Worm (Caenorhabditis elegans) whole organism, late embryonic: ENCODE results near the gene Y48A6C.4.

ENCODE experiments used
- K02D7.2 ChIP-seq: sonication (generic microtip); optimal IDR thresholded peaks from 2 replicates; lab custom pipeline; 2017; ENCODE audit warnings: mild to moderate bottlenecking, missing genetic modification characterization, missing compliant biosample characterization
- ceh-2 ChIP-seq: sonication (generic microtip); optimal IDR thresholded peaks from 2 replicates; lab custom pipeline; 2016; ENCODE audit warnings: missing genotype, missing genetic modification characterization, missing compliant biosample characterization
- elt-2 ChIP-seq: sonication (generic microtip); optimal IDR thresholded peaks from 2 replicates; lab custom pipeline; 2016; ENCODE audit warnings: missing genetic modification reagents, missing genetic modification characterization, missing compliant biosample characterization
- lin-11 ChIP-seq: fragments of 200-800 bp; sonication (Bioruptor generic); optimal IDR thresholded peaks from 2 replicates; lab custom pipeline; 2018; ENCODE audit warnings: mild to moderate bottlenecking, missing genetic modification characterization, missing compliant biosample characterization
- tbx-2 ChIP-seq: sonication (generic microtip); optimal IDR thresholded peaks from 2 replicates; lab custom pipeline; 2016; ENCODE audit warnings: missing genetic modification characterization, missing compliant biosample characterization

ce11 chrIII:11093489-11093888 lies 26.1 kb upstream of the Y48A6C.4 start:
- no peak for TF ChIP-seq lin-11 (tag; lab: Kevin White, UChicago)
- TF ChIP-seq K02D7.2 (tag; lab: Kevin White, UChicago), result no peak
- TF ChIP-seq ceh-2, result peak; percentile 87
- TF ChIP-seq tbx-2, result peak; percentile 97
- peak; percentile 77 for TF ChIP-seq elt-2 (tag; lab: Kevin White, UChicago)
